Fruit fly (Drosophila melanogaster): ENCODE results near the gene Lsd-2.

Lsd-2 gene

dm6 chrX:15077576-15078136 lies 1.6 kb upstream of the Lsd-2 start:
- peak; percentile 15 for TF ChIP-seq Nf-YB (GFP tag; optimal IDR thresholded peaks at IDR 0.05)
- peak; percentile 53 for TF ChIP-seq nom (GFP tag; optimal IDR thresholded peaks at IDR 0.05)
- TF ChIP-seq bsh (GFP tag; optimal IDR thresholded peaks at IDR 0.05) = peak in 1 of 2 experiments; percentile 35
- peak; percentile 30 for TF ChIP-seq Med (GFP tag)
- TF ChIP-seq Hr78 (GFP tag; optimal IDR thresholded peaks at IDR 0.05) = peak in 1 of 2 experiments; percentile 79
- TF ChIP-seq BtbVII (GFP tag; optimal IDR thresholded peaks at IDR 0.05) = no peak
- TF ChIP-seq Adf1 (GFP tag; IDR thresholded peaks at IDR 0.05) = no peak
- TF ChIP-seq Nf-YC (tag; optimal IDR thresholded peaks at IDR 0.05) = peak; percentile 43
- peak; percentile 62 for TF ChIP-seq sens (GFP tag)

- no peak for TF ChIP-seq sens-2 (GFP tag; IDR thresholded peaks at IDR 0.05)
- TF ChIP-seq Chrac-16 (GFP tag; optimal IDR thresholded peaks at IDR 0.05) = no peak
- TF ChIP-seq CG32532 (GFP tag; IDR thresholded peaks at IDR 0.05) = peak; percentile 52; the same call in 1 of the 2 replicates
- no peak for TF ChIP-seq vnd (GFP tag; IDR thresholded peaks at IDR 0.05; ENCODE audit: partially characterized antibody)
- no peak for TF ChIP-seq tll (GFP tag; optimal IDR thresholded peaks at IDR 0.05)
- TF ChIP-seq slbo (GFP tag; IDR thresholded peaks at IDR 0.05) = peak; percentile 36; the same call in 1 of the 2 replicates
- no peak for TF ChIP-seq bcd (GFP tag; optimal IDR thresholded peaks at IDR 0.05)
- 0 out of 3 replicates have a peak, but pooled peaks have one; percentile 41 for TF ChIP-seq row (GFP tag; IDR thresholded peaks at IDR 0.05)
- peak; percentile 15; the same call in 1 of the 2 replicates for TF ChIP-seq CG9932 (GFP tag; IDR thresholded peaks at IDR 0.05)
- no peak for TF ChIP-seq chm (GFP tag; IDR thresholded peaks at IDR 0.05)
- TF ChIP-seq seq (GFP tag; IDR thresholded peaks at IDR 0.05) = no peak
- TF ChIP-seq Meics (GFP tag; optimal IDR thresholded peaks at IDR 0.05) = no peak
- TF ChIP-seq Ptx1 (GFP tag; IDR thresholded peaks at IDR 0.05) = peak; percentile 22; the same call in 1 of the 2 replicates
- TF ChIP-seq Mrtf (GFP tag; IDR thresholded peaks at IDR 0.05) = no peak
- TF ChIP-seq CG4730 (GFP tag; IDR thresholded peaks at IDR 0.05) = peak; percentile 37; the same call in 1 of the 2 replicates
- no peak for TF ChIP-seq gem (tag; optimal IDR thresholded peaks at IDR 0.05)
- TF ChIP-seq slp2 (GFP tag; optimal IDR thresholded peaks at IDR 0.05) = no peak
- TF ChIP-seq CG12942 (GFP tag; optimal IDR thresholded peaks at IDR 0.05) = no peak
- no peak for TF ChIP-seq fd3F (GFP tag; optimal IDR thresholded peaks at IDR 0.05)
- no peak for TF ChIP-seq mam (GFP tag; optimal IDR thresholded peaks at IDR 0.05)
- TF ChIP-seq Mes4 (GFP tag; optimal IDR thresholded peaks at IDR 0.05) = no peak
- TF ChIP-seq CG12769 (tag; optimal IDR thresholded peaks at IDR 0.05) = no peak
- no peak for TF ChIP-seq oc (tag; optimal IDR thresholded peaks at IDR 0.05)
- TF ChIP-seq Xrp1 (GFP tag; IDR thresholded peaks at IDR 0.05) = peak; percentile 22; the same call in 1 of the 2 replicates
- peak; percentile 60 to 68 for TF ChIP-seq Trl (optimal IDR thresholded peaks at IDR 0.05)
- TF ChIP-seq Trl (GFP tag; optimal IDR thresholded peaks at IDR 0.05) = no peak
- no peak for TF ChIP-seq grn (GFP tag; optimal IDR thresholded peaks at IDR 0.05)
- peak; percentile 88 for TF ChIP-seq CG11504 (tag; optimal IDR thresholded peaks at IDR 0.05)
- TF ChIP-seq dmrt11E (tag; optimal IDR thresholded peaks at IDR 0.05) = no peak
- no peak for TF ChIP-seq CG6654 (GFP tag; optimal IDR thresholded peaks at IDR 0.05)
- no peak for TF ChIP-seq CG11247 (GFP tag; IDR thresholded peaks at IDR 0.05)
- no peak for TF ChIP-seq Sin3A (optimal IDR thresholded peaks at IDR 0.05)
- TF ChIP-seq Jarid2 (GFP tag; optimal IDR thresholded peaks at IDR 0.05) = no peak
- peak; percentile 65 for TF ChIP-seq CG8388 (GFP tag; optimal IDR thresholded peaks at IDR 0.05)
- TF ChIP-seq yki (optimal IDR thresholded peaks at IDR 0.05) = peak; percentile 23
- TF ChIP-seq CG7928 (GFP tag; optimal IDR thresholded peaks at IDR 0.05) = no peak
- TF ChIP-seq CG9727 (GFP tag; optimal IDR thresholded peaks at IDR 0.05) = no peak
Observed at dm6 chrX:15076606-15077005, 586 bp upstream of the Lsd-2 start.
